Worm (Caenorhabditis elegans): ENCODE data around the gene tkr-3.
"Not testable (repeated sequence)": the region's sequence is repeated elsewhere in the genome, so short reads cannot be mapped to it uniquely, and the experiment has no call there.

Gene tkr-3

DNA sequence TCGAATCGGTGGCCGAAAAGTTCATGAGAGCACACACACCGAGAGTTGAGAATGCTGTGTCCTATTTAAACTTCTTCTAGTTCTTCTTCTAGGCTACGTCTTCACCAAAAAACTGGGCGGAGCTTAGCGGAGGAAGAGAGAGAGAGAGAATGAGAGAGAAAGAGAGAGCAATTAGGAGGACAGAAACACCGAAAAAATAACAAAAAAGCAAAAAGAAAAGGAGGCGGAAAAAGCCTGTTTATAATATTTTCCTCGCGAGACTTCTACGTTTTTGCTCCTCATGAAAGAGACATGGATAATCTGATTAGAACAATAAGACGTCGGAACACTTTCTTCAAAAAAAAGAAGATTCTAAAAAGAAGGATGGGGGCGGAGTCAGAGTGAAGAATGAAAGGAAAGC, at the start of gene tkr-3:
Gene tkr-3, minus strand, starts transcription at position 101 of the 400 bp plus-strand sequence.
- TF ChIP-seq ama-1 (optimal IDR thresholded peaks at IDR 0.05) (no peak), tbx-37 (GFP tag; conservative IDR thresholded peaks at IDR 0.05) (no peak), pes-1 (GFP tag; IDR thresholded peaks at IDR 0.05) (no peak), ceh-36 (tag; optimal IDR thresholded peaks at IDR 0.05) (no peak), flt-1 (GFP tag; IDR thresholded peaks at IDR 0.05) (no peak), F13C5.2 (tag; optimal IDR thresholded peaks at IDR 0.05) (no peak), tbx-11 (GFP tag; IDR thresholded peaks at IDR 0.05) (no peak), scrt-1 (GFP tag; IDR thresholded peaks at IDR 0.05) (no peak), ets-7 (tag; optimal IDR thresholded peaks at IDR 0.05) (no peak), hnd-1 (tag; optimal IDR thresholded peaks at IDR 0.05) (no peak), ceh-13 (GFP tag; optimal IDR thresholded peaks at IDR 0.05) (no peak), sea-1 (GFP tag; conservative IDR thresholded peaks at IDR 0.05) (no peak), hmg-4 (GFP tag; optimal IDR thresholded peaks at IDR 0.05) (no peak), hmbx-1 (tag; optimal IDR thresholded peaks at IDR 0.05) (no peak), B0310.2 (tag; optimal IDR thresholded peaks at IDR 0.05) (no peak), aly-1 (tag; optimal IDR thresholded peaks at IDR 0.05) (no peak), tra-4 (tag; optimal IDR thresholded peaks at IDR 0.05) (no peak)

ce11 chrIV:5169335-5169734, 47.4 kb upstream of the tkr-3 start:
- no peak for TF ChIP-seq F13C5.2 (tag; optimal IDR thresholded peaks at IDR 0.05)
- peak; percentile 24 for TF ChIP-seq hmg-4 (GFP tag; optimal IDR thresholded peaks at IDR 0.05)
- TF ChIP-seq scrt-1 (GFP tag; IDR thresholded peaks at IDR 0.05) = no peak

- no peak for TF ChIP-seq F13C5.2 (tag; optimal IDR thresholded peaks at IDR 0.05)
- TF ChIP-seq hmg-4 (GFP tag; optimal IDR thresholded peaks at IDR 0.05) = no peak
- no peak for TF ChIP-seq pes-1 (GFP tag; IDR thresholded peaks at IDR 0.05)
- no peak for TF ChIP-seq ets-7 (tag; optimal IDR thresholded peaks at IDR 0.05)
- TF ChIP-seq sea-1 (GFP tag; conservative IDR thresholded peaks at IDR 0.05) = no peak
- TF ChIP-seq B0310.2 (tag; optimal IDR thresholded peaks at IDR 0.05) = no peak
Measured at ce11 chrIV:5166030-5166429, 44.1 kb upstream of the tkr-3 start, which contains the start of gene ptp-5.1. Gene ptp-5.1, plus strand, starts transcription at chrIV:5166330.

ce11 chrIV:5165626-5166025, 43.7 kb upstream of the tkr-3 start, which contains the start of gene nspd-6:
Gene nspd-6, minus strand, starts transcription at chrIV:5165726.
- TF ChIP-seq ama-1 (optimal IDR thresholded peaks at IDR 0.05); tbx-37 (GFP tag; conservative IDR thresholded peaks at IDR 0.05); ets-7 (tag; optimal IDR thresholded peaks at IDR 0.05): not testable (repeated sequence)

- TF ChIP-seq ama-1 (optimal IDR thresholded peaks at IDR 0.05); pes-1 (GFP tag; IDR thresholded peaks at IDR 0.05); B0310.2 (tag; optimal IDR thresholded peaks at IDR 0.05): not testable (repeated sequence)
Measured at ce11 chrIV:5162941-5163340, 41.0 kb upstream of the tkr-3 start, which contains the start of the genes nspd-3 and C24D10.2. Gene nspd-3, minus strand, starts transcription at chrIV:5163041. Gene C24D10.2, plus strand, starts transcription at chrIV:5163339.

ce11 chrIV:5160171-5160570, 38.3 kb upstream of the tkr-3 start, which contains the start of the genes C24D10.6 and C24D10.4:
Gene C24D10.6, minus strand, starts transcription at chrIV:5160248.
Gene C24D10.4, plus strand, starts transcription at chrIV:5160522.
- no peak for TF ChIP-seq tbx-37 (GFP tag; conservative IDR thresholded peaks at IDR 0.05)
- TF ChIP-seq B0310.2 (tag; optimal IDR thresholded peaks at IDR 0.05) = no peak
- TF ChIP-seq sea-1 (GFP tag; conservative IDR thresholded peaks at IDR 0.05) = no peak
- TF ChIP-seq scrt-1 (GFP tag; IDR thresholded peaks at IDR 0.05) = no peak
- no peak for TF ChIP-seq F13C5.2 (tag; optimal IDR thresholded peaks at IDR 0.05)
- TF ChIP-seq flt-1 (GFP tag; IDR thresholded peaks at IDR 0.05) = no peak
- no peak for TF ChIP-seq ets-7 (tag; optimal IDR thresholded peaks at IDR 0.05)
- TF ChIP-seq ceh-36 (tag; optimal IDR thresholded peaks at IDR 0.05) = no peak
- TF ChIP-seq tbx-11 (GFP tag; IDR thresholded peaks at IDR 0.05) = no peak
- TF ChIP-seq pes-1 (GFP tag; IDR thresholded peaks at IDR 0.05) = no peak
- TF ChIP-seq ama-1 (optimal IDR thresholded peaks at IDR 0.05) = no peak
- no peak for TF ChIP-seq ceh-13 (GFP tag; optimal IDR thresholded peaks at IDR 0.05)
- no peak for TF ChIP-seq aly-1 (tag; optimal IDR thresholded peaks at IDR 0.05)
- no peak for TF ChIP-seq tra-4 (tag; optimal IDR thresholded peaks at IDR 0.05)
- TF ChIP-seq hmbx-1 (tag; optimal IDR thresholded peaks at IDR 0.05) = no peak
- TF ChIP-seq hnd-1 (tag; optimal IDR thresholded peaks at IDR 0.05) = no peak
- TF ChIP-seq hmg-4 (GFP tag; optimal IDR thresholded peaks at IDR 0.05) = no peak

ce11 chrIV:5157226-5157625, 35.3 kb upstream of the tkr-3 start, which contains the start of gene C24D10.49:
Gene C24D10.49, minus strand, starts transcription at chrIV:5157326.
- TF ChIP-seq hmbx-1 (tag; optimal IDR thresholded peaks at IDR 0.05) (no peak), flt-1 (GFP tag; IDR thresholded peaks at IDR 0.05) (no peak), scrt-1 (GFP tag; IDR thresholded peaks at IDR 0.05) (no peak), ceh-36 (tag; optimal IDR thresholded peaks at IDR 0.05) (no peak), tbx-11 (GFP tag; IDR thresholded peaks at IDR 0.05) (no peak), F13C5.2 (tag; optimal IDR thresholded peaks at IDR 0.05) (no peak), pes-1 (GFP tag; IDR thresholded peaks at IDR 0.05) (no peak), ceh-13 (GFP tag; optimal IDR thresholded peaks at IDR 0.05) (no peak), tbx-37 (GFP tag; conservative IDR thresholded peaks at IDR 0.05) (no peak), sea-1 (GFP tag; conservative IDR thresholded peaks at IDR 0.05) (no peak)

- TF ChIP-seq flt-1 (GFP tag; IDR thresholded peaks at IDR 0.05) (no peak), tra-4 (tag; optimal IDR thresholded peaks at IDR 0.05) (no peak), hmg-4 (GFP tag; optimal IDR thresholded peaks at IDR 0.05) (no peak), hnd-1 (tag; optimal IDR thresholded peaks at IDR 0.05) (no peak), ama-1 (optimal IDR thresholded peaks at IDR 0.05) (no peak)
Measured at ce11 chrIV:5152391-5152790, 30.5 kb upstream of the tkr-3 start, which contains the start of gene soc-2. Gene soc-2, minus strand, starts transcription at chrIV:5152491.
